Worm (Caenorhabditis elegans) whole organism, young adult: ENCODE data around the gene srh-98.

Source experiments
- B0035.1 ChIP-seq: sonication (generic microtip); optimal IDR thresholded peaks from 2 replicates; lab custom pipeline; 2016; ENCODE audit warnings: missing genetic modification characterization, mild to moderate bottlenecking, missing compliant biosample characterization, missing genotype, missing genetic modification reagents
- B0261.1 ChIP-seq: sonication (generic microtip); optimal IDR thresholded peaks from 2 replicates; lab custom pipeline; 2016; ENCODE audit warnings: mild to moderate bottlenecking, missing genetic modification characterization, moderate library complexity, missing compliant biosample characterization
- F33H1.4 ChIP-seq: fragments of 200-800 bp; sonication (Bioruptor generic); IDR thresholded peaks from 2 replicates; pipeline ENCODE4 v1.3.6; 2022; ENCODE audit warnings: missing genetic modification reagents, missing genetic modification characterization, missing compliant biosample characterization
- F39B2.1 ChIP-seq: fragments of 200-800 bp; sonication (Bioruptor generic); IDR thresholded peaks from 2 replicates; pipeline ENCODE4 v1.3.6; 2022; ENCODE audit warnings: missing genetic modification reagents, missing genetic modification characterization, missing compliant biosample characterization
- F52B5.7 ChIP-seq: sonication (generic microtip); optimal IDR thresholded peaks from 2 replicates; lab custom pipeline; 2016; ENCODE audit warnings: mild to moderate bottlenecking, missing genetic modification characterization, missing compliant biosample characterization
- T26A5.8 ChIP-seq: sonication (generic microtip); optimal IDR thresholded peaks from 2 replicates; lab custom pipeline; 2016; ENCODE audit warnings: missing genetic modification characterization, missing compliant biosample characterization
- atf-7 ChIP-seq: sonication (generic microtip); optimal IDR thresholded peaks from 2 replicates; lab custom pipeline; 2017; ENCODE audit warnings: mild to moderate bottlenecking, missing genetic modification characterization, missing compliant biosample characterization
- bed-1 ChIP-seq: fragments of 200-800 bp; sonication (Bioruptor generic); IDR thresholded peaks from 2 replicates; pipeline ENCODE4 v1.3.6; 2022; ENCODE audit warnings: missing genetic modification reagents, missing genetic modification characterization, missing compliant biosample characterization
- cebp-2 ChIP-seq: fragments of 200-800 bp; sonication (Bioruptor generic); IDR thresholded peaks from 2 replicates; pipeline ENCODE4 v1.3.6; 2022; ENCODE audit warnings: missing genetic modification characterization, missing compliant biosample characterization
- ceh-58 ChIP-seq: fragments of 200-800 bp; sonication (Bioruptor generic); IDR thresholded peaks from 2 replicates; pipeline ENCODE4 v1.3.6; 2022; ENCODE audit warnings: missing genetic modification characterization, missing compliant biosample characterization
- efl-1 ChIP-seq: fragments of 150-350 bp; optimal IDR thresholded peaks from 2 replicates; lab custom pipeline; 2014; ENCODE audit warnings: missing biosample characterization, missing genetic modification reagents, missing genetic modification characterization
- egrh-3 ChIP-seq: fragments of 200-800 bp; sonication (Bioruptor generic); IDR thresholded peaks from 2 replicates; pipeline ENCODE4 v1.3.6; 2022; ENCODE audit warnings: missing genetic modification reagents, missing genetic modification characterization, missing compliant biosample characterization
- hlh-26 ChIP-seq: fragments of 200-800 bp; sonication (Bioruptor generic); conservative IDR thresholded peaks from 2 replicates; pipeline ENCODE4 v1.3.6; 2022; ENCODE audit warnings: missing genetic modification reagents, missing genetic modification characterization, missing compliant biosample characterization
- lsl-1 ChIP-seq: fragments of 200-800 bp; sonication (Bioruptor generic); optimal IDR thresholded peaks from 2 replicates; lab custom pipeline; 2018; ENCODE audit warnings: mild to moderate bottlenecking, missing genetic modification characterization, moderate library complexity, missing compliant biosample characterization
- madf-8 ChIP-seq: fragments of 200-800 bp; sonication (Bioruptor generic); conservative IDR thresholded peaks from 2 replicates; pipeline ENCODE4 v1.3.6; 2022; ENCODE audit warnings: missing genetic modification reagents, missing genetic modification characterization, missing compliant biosample characterization
- mcd-1 ChIP-seq: fragments of 200-800 bp; sonication (Bioruptor generic); IDR thresholded peaks from 2 replicates; pipeline ENCODE4 v1.3.6; 2022; ENCODE audit warnings: missing genetic modification reagents, missing genetic modification characterization, missing compliant biosample characterization
- nfya-2 ChIP-seq: fragments of 200-800 bp; sonication (Bioruptor generic); IDR thresholded peaks from 2 replicates; pipeline ENCODE4 v1.3.6; 2022; ENCODE audit warnings: missing genetic modification reagents, missing genetic modification characterization, missing compliant biosample characterization
- pha-4 ChIP-seq: fragments of 150-350 bp; sonication (generic microtip); optimal IDR thresholded peaks from 2 replicates; lab custom pipeline; 2014; ENCODE audit warnings: missing biosample characterization, missing genetic modification reagents, missing genetic modification characterization
- snpc-1.3 ChIP-seq: sonication (generic microtip); optimal IDR thresholded peaks from 2 replicates; lab custom pipeline; 2017; ENCODE audit warnings: missing genetic modification characterization, mild to moderate bottlenecking, missing compliant biosample characterization, antibody characterized with exemption, moderate library complexity, missing genotype, missing genetic modification reagents; ENCODE audit not compliant: insufficient read depth
- sptf-2 ChIP-seq: fragments of 200-800 bp; sonication (Bioruptor generic); optimal IDR thresholded peaks from 2 replicates; lab custom pipeline; 2018; ENCODE audit warnings: mild to moderate bottlenecking, missing genetic modification characterization, missing compliant biosample characterization
- tbp1 ChIP-seq: fragments of 200-800 bp; sonication (Bioruptor generic); optimal IDR thresholded peaks from 2 replicates; lab custom pipeline; 2018; ENCODE audit warnings: mild to moderate bottlenecking, missing genetic modification characterization, missing compliant biosample characterization
- tlf-1 ChIP-seq: fragments of 200-800 bp; sonication (Bioruptor generic); optimal IDR thresholded peaks from 2 replicates; lab custom pipeline; 2018; ENCODE audit warnings: mild to moderate bottlenecking, missing genetic modification characterization, missing compliant biosample characterization

Gene srh-98

ce11 chrV:16192114-16192513 is 43.4 kb downstream of the srh-98 start, which contains the start of gene srh-279:
Gene srh-279 (plus strand): TSS chrV:16192414.
- TF ChIP-seq atf-7 = no peak
- no peak for TF ChIP-seq B0261.1 (tag; lab: Kevin White, UChicago)
- TF ChIP-seq nfya-2 (GFP tag; lab: Robert Waterston, UW) = no peak
- no peak for TF ChIP-seq madf-8 (GFP tag; lab: Robert Waterston, UW)
- no peak for TF ChIP-seq bed-1 (GFP tag; lab: Robert Waterston, UW)
- TF ChIP-seq snpc-1.3 = no peak
- TF ChIP-seq mcd-1 (GFP tag; lab: Robert Waterston, UW) = no peak
- no peak for TF ChIP-seq cebp-2 (GFP tag; lab: Robert Waterston, UW)
- no peak for TF ChIP-seq tbp1 (GFP tag; lab: Kevin White, UChicago)
- TF ChIP-seq egrh-3 (GFP tag; lab: Robert Waterston, UW) = no peak
- TF ChIP-seq lsl-1 (GFP tag; lab: Kevin White, UChicago) = no peak
- TF ChIP-seq efl-1 (GFP tag; lab: Kevin White, UChicago) = no peak
- TF ChIP-seq F39B2.1 (GFP tag; lab: Robert Waterston, UW) = no peak
- TF ChIP-seq sptf-2 = no peak

- TF ChIP-seq tlf-1 (GFP tag; lab: Kevin White, UChicago) = no peak
- TF ChIP-seq F52B5.7 (tag; lab: Kevin White, UChicago) = no peak
- TF ChIP-seq nfya-2 (GFP tag; lab: Robert Waterston, UW) = no peak
- no peak for TF ChIP-seq T26A5.8 (tag; lab: Kevin White, UChicago)
- no peak for TF ChIP-seq B0035.1 (tag; lab: Kevin White, UChicago)
- no peak for TF ChIP-seq ceh-58 (GFP tag; lab: Robert Waterston, UW)
- TF ChIP-seq pha-4 (tag; lab: Kevin White, UChicago) = no peak
- no peak for TF ChIP-seq hlh-26 (GFP tag; lab: Robert Waterston, UW)
- no peak for TF ChIP-seq F33H1.4
These were observed 45.1 kb downstream of the srh-98 start, which contains the start of gene srh-281 for ce11 chrV:16190485-16190884. Gene srh-281 (plus strand): TSS chrV:16190785.
